Worm (Caenorhabditis elegans): ENCODE results near the gene T10C6.15.

DNA sequence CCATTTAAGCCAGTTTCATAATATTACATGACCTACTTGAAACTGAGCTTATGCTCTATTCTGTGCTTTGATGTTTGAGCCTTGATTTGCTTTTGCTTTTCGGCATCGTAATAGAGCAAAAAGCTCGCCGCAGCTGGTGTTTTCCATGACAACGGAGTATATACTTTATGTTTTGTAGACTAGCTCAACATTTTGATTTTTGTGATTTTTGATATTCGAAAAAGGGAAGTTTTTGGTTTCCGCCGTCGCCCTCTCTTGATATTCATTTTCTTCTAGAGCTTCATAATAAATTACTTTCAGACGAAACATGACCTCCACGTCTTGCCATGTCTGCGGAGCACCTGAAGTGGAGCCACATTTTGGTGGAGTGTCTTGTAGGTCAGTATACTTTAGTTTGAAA is 43.5 kb downstream of the T10C6.15 start, which contains the start of gene nhr-63:
- TF ChIP-seq pes-1 (GFP tag; IDR thresholded peaks at IDR 0.05), result no peak
- no peak for TF ChIP-seq ama-1 (optimal IDR thresholded peaks at IDR 0.05)
- no peak for TF ChIP-seq B0310.2 (tag; optimal IDR thresholded peaks at IDR 0.05)
- TF ChIP-seq F13C5.2 (tag; optimal IDR thresholded peaks at IDR 0.05), result no peak
- no peak for TF ChIP-seq ets-7 (tag; optimal IDR thresholded peaks at IDR 0.05)
- TF ChIP-seq ceh-13 (GFP tag; optimal IDR thresholded peaks at IDR 0.05), result no peak
- TF ChIP-seq hmbx-1 (tag; optimal IDR thresholded peaks at IDR 0.05), result no peak

All from whole organism, early embryonic.